Worm (Caenorhabditis elegans) whole organism, young adult: ENCODE data around the gene clec-138.

Experiments
- B0336.3 ChIP-seq: fragments of 200-800 bp; sonication (Bioruptor generic); IDR thresholded peaks from 2 replicates; pipeline ENCODE4 v1.3.6; 2022; ENCODE audit warnings: missing genetic modification characterization, missing compliant biosample characterization
- F23B12.7 ChIP-seq: sonication (generic microtip); optimal IDR thresholded peaks from 2 replicates; lab custom pipeline; 2017; ENCODE audit warnings: missing genetic modification characterization, mild to moderate bottlenecking, missing compliant biosample characterization, antibody characterized with exemption, moderate library complexity; ENCODE audit not compliant: insufficient read depth
- F33H1.4 ChIP-seq: fragments of 200-800 bp; sonication (Bioruptor generic); IDR thresholded peaks from 2 replicates; pipeline ENCODE4 v1.3.6; 2022; ENCODE audit warnings: missing genetic modification reagents, missing genetic modification characterization, missing compliant biosample characterization
- F39B2.1 ChIP-seq: fragments of 200-800 bp; sonication (Bioruptor generic); IDR thresholded peaks from 2 replicates; pipeline ENCODE4 v1.3.6; 2022; ENCODE audit warnings: missing genetic modification reagents, missing genetic modification characterization, missing compliant biosample characterization
- F52B5.7 ChIP-seq: sonication (generic microtip); optimal IDR thresholded peaks from 2 replicates; lab custom pipeline; 2016; ENCODE audit warnings: mild to moderate bottlenecking, missing genetic modification characterization, missing compliant biosample characterization
- K12H6.12 ChIP-seq: fragments of 200-800 bp; sonication (Bioruptor generic); optimal IDR thresholded peaks from 2 replicates; lab custom pipeline; 2018; ENCODE audit warnings: mild to moderate bottlenecking, missing genetic modification characterization, missing compliant biosample characterization
- T07F8.4 ChIP-seq: sonication (generic microtip); optimal IDR thresholded peaks from 2 replicates; lab custom pipeline; 2016; ENCODE audit warnings: mild to moderate bottlenecking, missing genetic modification characterization, moderate library complexity, missing compliant biosample characterization
- Y53F4B.3 ChIP-seq: fragments of 200-800 bp; sonication (Bioruptor generic); IDR thresholded peaks from 2 replicates; pipeline ENCODE4 v1.3.6; 2022; ENCODE audit warnings: missing genetic modification reagents, missing genetic modification characterization, missing compliant biosample characterization
- Y67H2A.10 ChIP-seq: fragments of 200-800 bp; sonication (Bioruptor generic); conservative IDR thresholded peaks from 2 replicates; pipeline ENCODE4 v1.3.6; 2022; ENCODE audit warnings: missing genetic modification reagents, missing genetic modification characterization, missing compliant biosample characterization
- aptf-2 ChIP-seq: fragments of 200-800 bp; sonication (Bioruptor generic); conservative IDR thresholded peaks from 2 replicates; pipeline ENCODE4 v1.3.6; 2022; ENCODE audit warnings: missing genetic modification reagents, missing genetic modification characterization, missing compliant biosample characterization
- atf-7 ChIP-seq: sonication (generic microtip); optimal IDR thresholded peaks from 2 replicates; lab custom pipeline; 2017; ENCODE audit warnings: mild to moderate bottlenecking, missing genetic modification characterization, missing compliant biosample characterization
- ceh-100 ChIP-seq: fragments of 200-800 bp; sonication (Bioruptor generic); IDR thresholded peaks from 2 replicates; pipeline ENCODE4 v1.3.6; 2022; ENCODE audit warnings: missing genetic modification reagents, missing genetic modification characterization, missing compliant biosample characterization
- ceh-27 ChIP-seq: fragments of 200-800 bp; sonication (Bioruptor generic); optimal IDR thresholded peaks from 2 replicates; lab custom pipeline; 2018; ENCODE audit warnings: mild to moderate bottlenecking, missing genetic modification characterization, moderate library complexity, missing compliant biosample characterization
- ceh-40 ChIP-seq: fragments of 200-800 bp; sonication (Bioruptor generic); IDR thresholded peaks from 2 replicates; pipeline ENCODE4 v1.3.6; 2022; ENCODE audit warnings: missing genetic modification characterization, missing compliant biosample characterization
- die-1 ChIP-seq: sonication (generic microtip); optimal IDR thresholded peaks from 2 replicates; lab custom pipeline; 2016; ENCODE audit warnings: missing genotype, mild to moderate bottlenecking, missing genetic modification characterization, missing compliant biosample characterization
- dpl-1 ChIP-seq: fragments of 150-350 bp; optimal IDR thresholded peaks from 2 replicates; lab custom pipeline; 2014; ENCODE audit warnings: missing biosample characterization, missing genetic modification reagents, missing genetic modification characterization
- egl-44 ChIP-seq: fragments of 200-800 bp; sonication (Bioruptor generic); IDR thresholded peaks from 2 replicates; pipeline ENCODE4 v1.3.6; 2022; ENCODE audit warnings: missing genetic modification reagents, missing genetic modification characterization, missing compliant biosample characterization
- egrh-3 ChIP-seq: fragments of 200-800 bp; sonication (Bioruptor generic); IDR thresholded peaks from 2 replicates; pipeline ENCODE4 v1.3.6; 2022; ENCODE audit warnings: missing genetic modification reagents, missing genetic modification characterization, missing compliant biosample characterization
- ekl-4 ChIP-seq: fragments of 200-800 bp; sonication (Bioruptor generic); IDR thresholded peaks from 2 replicates; pipeline ENCODE4 v1.3.6; 2022; ENCODE audit warnings: missing genetic modification reagents, missing genetic modification characterization, missing compliant biosample characterization
- fkh-3 ChIP-seq: sonication (generic microtip); optimal IDR thresholded peaks from 2 replicates; lab custom pipeline; 2016; ENCODE audit warnings: mild to moderate bottlenecking, missing genetic modification characterization, missing compliant biosample characterization
- hmg-1.2 ChIP-seq: fragments of 200-800 bp; sonication (Bioruptor generic); IDR thresholded peaks from 2 replicates; pipeline ENCODE4 v1.3.6; 2022; ENCODE audit warnings: missing genetic modification reagents, missing genetic modification characterization, missing compliant biosample characterization
- hsf-1 ChIP-seq: fragments of 200-800 bp; sonication (Bioruptor generic); IDR thresholded peaks from 2 replicates; pipeline ENCODE4 v1.3.6; 2022; ENCODE audit warnings: missing genetic modification reagents, missing genetic modification characterization, missing compliant biosample characterization
- let-607 ChIP-seq, 2 experiments: fragments of 200-800 bp in 1 of 2; sonication (Bioruptor generic) in 1 of 2; sonication (generic microtip) in 1 of 2; optimal IDR thresholded peaks; 2 replicates each; lab custom pipeline; 2016 to 2018; ENCODE audit warnings: mild to moderate bottlenecking in 2 of 2, missing compliant biosample characterization in 2 of 2, missing genetic modification characterization in 2 of 2, moderate library complexity in 2 of 2, missing genotype in 1 of 2
- lin-35 ChIP-seq, 3 experiments: fragments of 150-350 bp in 2 of 3; sonication (generic microtip) in 1 of 3; optimal IDR thresholded peaks; 2 replicates each; lab custom pipeline; 2014 to 2018; ENCODE audit warnings: missing biosample characterization in 3 of 3, missing genetic modification characterization in 3 of 3, missing genetic modification reagents in 3 of 3
- lin-54 ChIP-seq: fragments of 200-800 bp; sonication (Bioruptor generic); optimal IDR thresholded peaks from 2 replicates; lab custom pipeline; 2018; ENCODE audit warnings: mild to moderate bottlenecking, missing genetic modification characterization, missing compliant biosample characterization
- madf-10 ChIP-seq: sonication (generic microtip); optimal IDR thresholded peaks from 2 replicates; lab custom pipeline; 2016; ENCODE audit warnings: mild to moderate bottlenecking, missing genetic modification characterization, missing compliant biosample characterization
- madf-6 ChIP-seq: fragments of 200-800 bp; sonication (Bioruptor generic); IDR thresholded peaks from 2 replicates; pipeline ENCODE4 v1.3.6; 2022; ENCODE audit warnings: missing genetic modification reagents, missing genetic modification characterization, missing compliant biosample characterization
- madf-8 ChIP-seq: fragments of 200-800 bp; sonication (Bioruptor generic); conservative IDR thresholded peaks from 2 replicates; pipeline ENCODE4 v1.3.6; 2022; ENCODE audit warnings: missing genetic modification reagents, missing genetic modification characterization, missing compliant biosample characterization
- mcd-1 ChIP-seq: fragments of 200-800 bp; sonication (Bioruptor generic); IDR thresholded peaks from 2 replicates; pipeline ENCODE4 v1.3.6; 2022; ENCODE audit warnings: missing genetic modification reagents, missing genetic modification characterization, missing compliant biosample characterization
- nhr-179 ChIP-seq: sonication (generic microtip); optimal IDR thresholded peaks from 2 replicates; lab custom pipeline; 2016; ENCODE audit warnings: mild to moderate bottlenecking, missing genetic modification characterization, missing compliant biosample characterization
- nhr-80 ChIP-seq: sonication (generic microtip); optimal IDR thresholded peaks from 2 replicates; lab custom pipeline; 2016; ENCODE audit warnings: missing genetic modification characterization, missing compliant biosample characterization
- rpc-1 ChIP-seq, 2 experiments: fragments of 150-350 bp in 1 of 2; sonication (generic microtip) in 1 of 2; optimal IDR thresholded peaks; 2 replicates each; lab custom pipeline; 2014 to 2018; ENCODE audit warnings: missing biosample characterization in 1 of 2, missing genetic modification characterization in 1 of 2, missing genetic modification reagents in 1 of 2, missing genotype in 1 of 2
- snpc-1.1 ChIP-seq: sonication (generic microtip); optimal IDR thresholded peaks from 2 replicates; lab custom pipeline; 2017; ENCODE audit warnings: missing genetic modification characterization, mild to moderate bottlenecking, missing compliant biosample characterization, antibody characterized with exemption, moderate library complexity, missing genotype, missing genetic modification reagents; ENCODE audit not compliant: insufficient read depth
- snpc-1.3 ChIP-seq: sonication (generic microtip); optimal IDR thresholded peaks from 2 replicates; lab custom pipeline; 2017; ENCODE audit warnings: missing genetic modification characterization, mild to moderate bottlenecking, missing compliant biosample characterization, antibody characterized with exemption, moderate library complexity, missing genotype, missing genetic modification reagents; ENCODE audit not compliant: insufficient read depth
- somi-1 ChIP-seq: fragments of 200-800 bp; sonication (Bioruptor generic); optimal IDR thresholded peaks from 2 replicates; lab custom pipeline; 2018; ENCODE audit warnings: mild to moderate bottlenecking, missing genetic modification characterization, missing compliant biosample characterization
- unc-130 ChIP-seq: sonication (generic microtip); optimal IDR thresholded peaks from 2 replicates; lab custom pipeline; 2016; ENCODE audit warnings: missing genetic modification reagents, missing genetic modification characterization, missing compliant biosample characterization
- ztf-18 ChIP-seq: sonication (generic microtip); optimal IDR thresholded peaks from 2 replicates; lab custom pipeline; 2016; ENCODE audit warnings: missing genotype, mild to moderate bottlenecking, missing genetic modification characterization, missing compliant biosample characterization
- ztf-25 ChIP-seq: fragments of 200-800 bp; sonication (Bioruptor generic); IDR thresholded peaks from 2 replicates; pipeline ENCODE4 v1.3.6; 2022; ENCODE audit warnings: missing genetic modification reagents, missing genetic modification characterization, missing compliant biosample characterization
- ztf-28 ChIP-seq: fragments of 200-800 bp; sonication (Bioruptor generic); IDR thresholded peaks from 2 replicates; pipeline ENCODE4 v1.3.6; 2022; ENCODE audit warnings: missing genetic modification reagents, missing genetic modification characterization, missing compliant biosample characterization
- ztf-3 ChIP-seq: fragments of 200-800 bp; sonication (Bioruptor generic); optimal IDR thresholded peaks from 2 replicates; lab custom pipeline; 2018; ENCODE audit warnings: mild to moderate bottlenecking, missing genetic modification characterization, missing compliant biosample characterization

Gene clec-138

ce11 chrII:4603035-4603434 is 16.6 kb downstream of the clec-138 start, which contains the start of gene F35D11.4 (continued):
- TF ChIP-seq F39B2.1 (no peak), K12H6.12 (tag; lab: Kevin White, UChicago) (peak; percentile 52), F52B5.7 (no peak), unc-130 (GFP tag; lab: Kevin White, UChicago) (peak; percentile 86), let-607 (tag; optimal IDR thresholded peaks at IDR 0.05; lab: Kevin White, UChicago) (peak in 1 of 2 experiments; percentile 46), ztf-18 (tag; lab: Kevin White, UChicago) (peak; percentile 35), die-1 (tag; lab: Kevin White, UChicago) (no peak), hmg-1.2 (GFP tag; lab: Robert Waterston, UW) (peak; percentile 46), snpc-1.1 (tag; lab: Kevin White, UChicago) (no peak), B0336.3 (GFP tag; lab: Robert Waterston, UW) (peak; percentile 47; the same call in 1 of the 2 replicates), lin-35 (GFP tag; optimal IDR thresholded peaks at IDR 0.05; lab: Kevin White, UChicago) (peak in 2 of 3 experiments; percentile 23 to 80), rpc-1 (optimal IDR thresholded peaks at IDR 0.05; lab: Kevin White, UChicago) (no peak), rpc-1 (tag; optimal IDR thresholded peaks at IDR 0.05; lab: Kevin White, UChicago) (no peak), madf-6 (GFP tag; lab: Robert Waterston, UW) (peak; percentile 93), hsf-1 (GFP tag; lab: Robert Waterston, UW) (no peak), ekl-4 (GFP tag; lab: Robert Waterston, UW) (0 out of 2 replicates have a peak, but pooled peaks have one; percentile 12), ztf-3 (GFP tag; lab: Kevin White, UChicago) (no peak), nhr-179 (tag; lab: Kevin White, UChicago) (no peak), snpc-1.3 (tag; lab: Kevin White, UChicago) (peak; percentile 2), egrh-3 (GFP tag; lab: Robert Waterston, UW) (peak; percentile 46; the same call in 1 of the 2 replicates), F33H1.4 (peak; percentile 68), ceh-27 (GFP tag; lab: Kevin White, UChicago) (peak; percentile 85), lin-54 (peak; percentile 88), egl-44 (GFP tag; lab: Robert Waterston, UW) (no peak), ceh-100 (GFP tag; lab: Robert Waterston, UW) (peak; percentile 39; the same call in 1 of the 2 replicates), T07F8.4 (no peak), ceh-40 (GFP tag; lab: Robert Waterston, UW) (no peak), atf-7 (tag; lab: Kevin White, UChicago) (peak; percentile 37), madf-8 (GFP tag; lab: Robert Waterston, UW) (peak; percentile 78), madf-10 (tag; lab: Kevin White, UChicago) (peak; percentile 69), somi-1 (GFP tag; lab: Kevin White, UChicago) (no peak), F23B12.7 (peak; percentile 31), ztf-25 (no peak), mcd-1 (GFP tag; lab: Robert Waterston, UW) (peak; percentile 75), Y67H2A.10 (GFP tag; lab: Robert Waterston, UW) (0 out of 2 replicates have a peak, but pooled peaks have one; percentile 21), nhr-80 (tag; lab: Kevin White, UChicago) (peak; percentile 29), dpl-1 (peak; percentile 76), Y53F4B.3 (GFP tag; lab: Robert Waterston, UW) (no peak), aptf-2 (GFP tag; lab: Robert Waterston, UW) (peak; percentile 88), fkh-3 (tag; lab: Kevin White, UChicago) (no peak), ztf-28 (GFP tag; lab: Robert Waterston, UW) (peak; percentile 26; the same call in 1 of the 2 replicates)
